Worm (Caenorhabditis elegans) whole organism, young adult: Measurements from ENCODE around the gene H28G03.3.

Experiments used
- B0019.2 ChIP-seq: fragments of 200-800 bp; sonication (Bioruptor generic); conservative IDR thresholded peaks from 2 replicates; pipeline ENCODE4 v1.3.6; 2022; ENCODE audit warnings: missing genetic modification reagents, missing genetic modification characterization, missing compliant biosample characterization
- B0336.3 ChIP-seq: fragments of 200-800 bp; sonication (Bioruptor generic); IDR thresholded peaks from 2 replicates; pipeline ENCODE4 v1.3.6; 2022; ENCODE audit warnings: missing genetic modification characterization, missing compliant biosample characterization
- C06A6.2 ChIP-seq: fragments of 200-800 bp; sonication (Bioruptor generic); conservative IDR thresholded peaks from 2 replicates; pipeline ENCODE4 v1.3.6; 2022; ENCODE audit warnings: missing genetic modification characterization, missing compliant biosample characterization
- D2030.7 ChIP-seq: fragments of 200-800 bp; sonication (Bioruptor generic); IDR thresholded peaks from 2 replicates; pipeline ENCODE4 v1.3.6; 2022; ENCODE audit warnings: missing genetic modification reagents, missing genetic modification characterization, missing compliant biosample characterization
- F22D6.2 ChIP-seq: sonication (generic microtip); optimal IDR thresholded peaks from 2 replicates; lab custom pipeline; 2016; ENCODE audit warnings: mild to moderate bottlenecking, missing genetic modification characterization, missing compliant biosample characterization
- F57A8.1 ChIP-seq: fragments of 200-800 bp; sonication (Bioruptor generic); optimal IDR thresholded peaks from 2 replicates; lab custom pipeline; 2018; ENCODE audit warnings: mild to moderate bottlenecking, missing genetic modification characterization, moderate library complexity, missing compliant biosample characterization
- K12H6.12 ChIP-seq: fragments of 200-800 bp; sonication (Bioruptor generic); optimal IDR thresholded peaks from 2 replicates; lab custom pipeline; 2018; ENCODE audit warnings: mild to moderate bottlenecking, missing genetic modification characterization, missing compliant biosample characterization
- Y53G8AR.9 ChIP-seq: fragments of 200-800 bp; sonication (Bioruptor generic); conservative IDR thresholded peaks from 2 replicates; pipeline ENCODE4 v1.3.6; 2022; ENCODE audit warnings: missing genetic modification reagents, missing genetic modification characterization, missing compliant biosample characterization
- Y56A3A.18 ChIP-seq: fragments of 200-800 bp; sonication (Bioruptor generic); IDR thresholded peaks from 2 replicates; pipeline ENCODE4 v1.3.6; 2022; ENCODE audit warnings: missing genetic modification reagents, missing genetic modification characterization, missing compliant biosample characterization
- aptf-3 ChIP-seq: fragments of 200-800 bp; sonication (Bioruptor generic); IDR thresholded peaks from 2 replicates; pipeline ENCODE4 v1.3.6; 2022; ENCODE audit warnings: missing genetic modification characterization, missing compliant biosample characterization
- atf-7 ChIP-seq: sonication (generic microtip); optimal IDR thresholded peaks from 2 replicates; lab custom pipeline; 2017; ENCODE audit warnings: mild to moderate bottlenecking, missing genetic modification characterization, missing compliant biosample characterization
- attf-3 ChIP-seq: fragments of 200-800 bp; sonication (Bioruptor generic); conservative IDR thresholded peaks from 2 replicates; pipeline ENCODE4 v1.3.6; 2022; ENCODE audit warnings: missing genetic modification reagents, missing genetic modification characterization, missing compliant biosample characterization
- ccch-3 ChIP-seq: fragments of 200-800 bp; sonication (Bioruptor generic); optimal IDR thresholded peaks from 2 replicates; lab custom pipeline; 2018; ENCODE audit warnings: mild to moderate bottlenecking, missing genetic modification characterization, missing compliant biosample characterization
- ceh-100 ChIP-seq: fragments of 200-800 bp; sonication (Bioruptor generic); IDR thresholded peaks from 2 replicates; pipeline ENCODE4 v1.3.6; 2022; ENCODE audit warnings: missing genetic modification reagents, missing genetic modification characterization, missing compliant biosample characterization
- ceh-79 ChIP-seq: sonication (generic microtip); optimal IDR thresholded peaks from 2 replicates; lab custom pipeline; 2017; ENCODE audit warnings: mild to moderate bottlenecking, missing genetic modification characterization, missing compliant biosample characterization
- dpff-1 ChIP-seq: sonication (generic microtip); optimal IDR thresholded peaks from 2 replicates; lab custom pipeline; 2017; ENCODE audit warnings: mild to moderate bottlenecking, missing genetic modification characterization, missing compliant biosample characterization
- hmg-1.2 ChIP-seq: fragments of 200-800 bp; sonication (Bioruptor generic); IDR thresholded peaks from 2 replicates; pipeline ENCODE4 v1.3.6; 2022; ENCODE audit warnings: missing genetic modification reagents, missing genetic modification characterization, missing compliant biosample characterization
- hrde-1 ChIP-seq: sonication (generic microtip); optimal IDR thresholded peaks from 2 replicates; lab custom pipeline; 2016; ENCODE audit warnings: missing genetic modification characterization, mild to moderate bottlenecking, missing compliant biosample characterization, moderate library complexity, missing genotype, missing genetic modification reagents, borderline replicate concordance
- hsf-1 ChIP-seq: fragments of 200-800 bp; sonication (Bioruptor generic); IDR thresholded peaks from 2 replicates; pipeline ENCODE4 v1.3.6; 2022; ENCODE audit warnings: missing genetic modification reagents, missing genetic modification characterization, missing compliant biosample characterization
- lag-1 ChIP-seq: fragments of 200-800 bp; sonication (Bioruptor generic); IDR thresholded peaks from 2 replicates; pipeline ENCODE4 v1.3.6; 2022; ENCODE audit warnings: missing genetic modification reagents, missing genetic modification characterization, missing compliant biosample characterization
- let-526 ChIP-seq: fragments of 200-800 bp; sonication (Bioruptor generic); IDR thresholded peaks from 2 replicates; pipeline ENCODE4 v1.3.6; 2022; ENCODE audit warnings: missing genetic modification reagents, missing genetic modification characterization, missing compliant biosample characterization
- lin-26 ChIP-seq: fragments of 200-800 bp; sonication (Bioruptor generic); IDR thresholded peaks from 2 replicates; pipeline ENCODE4 v1.3.6; 2022; ENCODE audit warnings: missing genetic modification reagents, missing genetic modification characterization, missing compliant biosample characterization
- lsy-27 ChIP-seq: sonication (generic microtip); optimal IDR thresholded peaks from 2 replicates; lab custom pipeline; 2017; ENCODE audit warnings: missing genetic modification characterization, mild to moderate bottlenecking, missing compliant biosample characterization, antibody characterized with exemption, missing genotype, borderline replicate concordance; ENCODE audit not compliant: insufficient read depth
- madf-8 ChIP-seq: fragments of 200-800 bp; sonication (Bioruptor generic); conservative IDR thresholded peaks from 2 replicates; pipeline ENCODE4 v1.3.6; 2022; ENCODE audit warnings: missing genetic modification reagents, missing genetic modification characterization, missing compliant biosample characterization
- nfyb-1 ChIP-seq: fragments of 200-800 bp; sonication (Bioruptor generic); IDR thresholded peaks from 2 replicates; pipeline ENCODE4 v1.3.6; 2022; ENCODE audit warnings: missing genetic modification reagents, missing genetic modification characterization, missing compliant biosample characterization
- nhr-80 ChIP-seq: sonication (generic microtip); optimal IDR thresholded peaks from 2 replicates; lab custom pipeline; 2016; ENCODE audit warnings: missing genetic modification characterization, missing compliant biosample characterization
- rec-8 ChIP-seq, 2 experiments: sonication (generic microtip); optimal IDR thresholded peaks; 2 replicates each; lab custom pipeline; 2016; ENCODE audit warnings: mild to moderate bottlenecking in 2 of 2, missing genetic modification characterization in 2 of 2, missing genetic modification reagents in 2 of 2, missing genotype in 2 of 2, missing biosample characterization in 1 of 2, missing compliant biosample characterization in 1 of 2, moderate library complexity in 1 of 2
- repo-1 ChIP-seq: sonication (generic microtip); optimal IDR thresholded peaks from 2 replicates; lab custom pipeline; 2017; ENCODE audit warnings: mild to moderate bottlenecking, missing genetic modification characterization, missing compliant biosample characterization
- sdz-38 ChIP-seq: sonication (generic microtip); optimal IDR thresholded peaks from 2 replicates; lab custom pipeline; 2016; ENCODE audit warnings: missing genotype, missing genetic modification characterization, missing compliant biosample characterization
- snpc-1.1 ChIP-seq: sonication (generic microtip); optimal IDR thresholded peaks from 2 replicates; lab custom pipeline; 2017; ENCODE audit warnings: missing genetic modification characterization, mild to moderate bottlenecking, missing compliant biosample characterization, antibody characterized with exemption, moderate library complexity, missing genotype, missing genetic modification reagents; ENCODE audit not compliant: insufficient read depth
- snpc-3.4 ChIP-seq: sonication (generic microtip); optimal IDR thresholded peaks from 2 replicates; lab custom pipeline; 2017; ENCODE audit warnings: missing genetic modification characterization, mild to moderate bottlenecking, missing compliant biosample characterization, antibody characterized with exemption, moderate library complexity, missing genotype, missing genetic modification reagents
- sptf-2 ChIP-seq: fragments of 200-800 bp; sonication (Bioruptor generic); optimal IDR thresholded peaks from 2 replicates; lab custom pipeline; 2018; ENCODE audit warnings: mild to moderate bottlenecking, missing genetic modification characterization, missing compliant biosample characterization
- unc-130 ChIP-seq: sonication (generic microtip); optimal IDR thresholded peaks from 2 replicates; lab custom pipeline; 2016; ENCODE audit warnings: missing genetic modification reagents, missing genetic modification characterization, missing compliant biosample characterization
- unc-62 ChIP-seq: fragments of 150-350 bp; optimal IDR thresholded peaks from 2 replicates; lab custom pipeline; 2014; ENCODE audit warnings: missing biosample characterization, missing genetic modification reagents, missing genetic modification characterization
- xnd-1 ChIP-seq: sonication (generic microtip); optimal IDR thresholded peaks from 2 replicates; lab custom pipeline; 2016; ENCODE audit warnings: missing genotype, missing genetic modification reagents, missing genetic modification characterization, missing compliant biosample characterization
- ztf-18 ChIP-seq: sonication (generic microtip); optimal IDR thresholded peaks from 2 replicates; lab custom pipeline; 2016; ENCODE audit warnings: missing genotype, mild to moderate bottlenecking, missing genetic modification characterization, missing compliant biosample characterization
- ztf-6 ChIP-seq: fragments of 200-800 bp; sonication (Bioruptor generic); IDR thresholded peaks from 2 replicates; pipeline ENCODE4 v1.3.6; 2022; ENCODE audit warnings: missing genetic modification reagents, missing genetic modification characterization, missing compliant biosample characterization

The H28G03.3 gene

ce11 chrX:5202399-5202798 is 23.8 kb downstream of the H28G03.3 start:
- TF ChIP-seq nhr-80 (tag; lab: Kevin White, UChicago) (peak; percentile 41), unc-62 (GFP tag; lab: Kevin White, UChicago) (no peak)
- TF ChIP-seq, all 124 proteins: peak for 1

ce11 chrX:5201860-5202259 is 24.3 kb downstream of the H28G03.3 start:
- TF ChIP-seq attf-3: no peak
- no peak for TF ChIP-seq rec-8 (tag; optimal IDR thresholded peaks at IDR 0.05; lab: Kevin White, UChicago)
- peak; percentile 34 for TF ChIP-seq K12H6.12 (tag; lab: Kevin White, UChicago)

- TF ChIP-seq D2030.7 (GFP tag; lab: Robert Waterston, UW): no peak
- no peak for TF ChIP-seq F22D6.2 (tag; lab: Kevin White, UChicago)
These were observed 26.3 kb downstream of the H28G03.3 start for ce11 chrX:5199825-5200373.

ce11 chrX:5199245-5199644 is 26.9 kb downstream of the H28G03.3 start:
- no peak for TF ChIP-seq snpc-1.1 (tag; lab: Kevin White, UChicago)
- TF ChIP-seq hrde-1 (tag; lab: Kevin White, UChicago): no peak
- no peak for TF ChIP-seq ztf-6 (GFP tag; lab: Robert Waterston, UW)
- no peak for TF ChIP-seq hmg-1.2 (GFP tag; lab: Robert Waterston, UW)
- TF ChIP-seq lsy-27 (tag; lab: Kevin White, UChicago): no peak
- no peak for TF ChIP-seq repo-1 (tag; lab: Kevin White, UChicago)
- TF ChIP-seq dpff-1: no peak
- no peak for TF ChIP-seq F22D6.2 (tag; lab: Kevin White, UChicago)
- TF ChIP-seq ztf-18 (tag; lab: Kevin White, UChicago): no peak
- TF ChIP-seq B0019.2 (GFP tag; lab: Robert Waterston, UW): no peak
- no peak for TF ChIP-seq sdz-38

ce11 chrX:5197440-5197839 is 28.7 kb downstream of the H28G03.3 start:
- TF ChIP-seq ceh-79: no peak
- no peak for TF ChIP-seq nfyb-1
- no peak for TF ChIP-seq aptf-3 (GFP tag; lab: Robert Waterston, UW)

- TF ChIP-seq C06A6.2 (GFP tag; lab: Robert Waterston, UW) (no peak), let-526 (GFP tag; lab: Robert Waterston, UW) (no peak), unc-130 (GFP tag; lab: Kevin White, UChicago) (no peak), snpc-1.1 (tag; lab: Kevin White, UChicago) (no peak), lin-26 (GFP tag; lab: Robert Waterston, UW) (no peak), lag-1 (GFP tag; lab: Robert Waterston, UW) (no peak), B0336.3 (GFP tag; lab: Robert Waterston, UW) (no peak), xnd-1 (no peak), F57A8.1 (GFP tag; lab: Kevin White, UChicago) (no peak), madf-8 (GFP tag; lab: Robert Waterston, UW) (no peak), ccch-3 (GFP tag; lab: Kevin White, UChicago) (no peak), repo-1 (tag; lab: Kevin White, UChicago) (no peak), Y56A3A.18 (GFP tag; lab: Robert Waterston, UW) (no peak), atf-7 (tag; lab: Kevin White, UChicago) (no peak), snpc-3.4 (tag; lab: Kevin White, UChicago) (no peak), hsf-1 (GFP tag; lab: Robert Waterston, UW) (no peak), Y53G8AR.9 (GFP tag; lab: Robert Waterston, UW) (no peak), nhr-80 (tag; lab: Kevin White, UChicago) (no peak), ceh-100 (GFP tag; lab: Robert Waterston, UW) (no peak), sptf-2 (no peak)
These were observed 30.6 kb downstream of the H28G03.3 start, which contains the start of gene pqn-62 for ce11 chrX:5195462-5196160. Gene pqn-62, plus strand, starts transcription at chrX:5196110.
